Fruit fly (Drosophila melanogaster): ENCODE measurements around the gene CG34007.

dm6 chr2L:20481139-20481858, 13.5 kb upstream of the CG34007 start:
- TF ChIP-seq CG9948 (tag; optimal IDR thresholded peaks at IDR 0.05) (no peak), rn (GFP tag; IDR thresholded peaks at IDR 0.05) (no peak), CG15710 (tag; optimal IDR thresholded peaks at IDR 0.05) (no peak)

All from whole organism, pupa.